Worm (Caenorhabditis elegans) whole organism, L2 larva: ENCODE data around the gene kin-20.

Experiments
- ama-1 ChIP-seq: fragments of 150-350 bp; optimal IDR thresholded peaks from 2 replicates; lab custom pipeline; 2018; ENCODE audit warnings: inconsistent platforms
- elt-3 ChIP-seq: sonication (generic microtip); optimal IDR thresholded peaks from 2 replicates; lab custom pipeline; 2017; ENCODE audit warnings: missing biosample characterization, missing genetic modification characterization
- lin-11 ChIP-seq: fragments of 150-350 bp; sonication (generic microtip); optimal IDR thresholded peaks from 2 replicates; lab custom pipeline; 2014; ENCODE audit warnings: missing biosample characterization, missing genetic modification characterization, inconsistent platforms, mixed read lengths
- lin-13 ChIP-seq: fragments of 150-350 bp; optimal IDR thresholded peaks from 2 replicates; lab custom pipeline; 2014; ENCODE audit warnings: missing biosample characterization, missing genetic modification reagents, missing genetic modification characterization
- nhr-12 ChIP-seq: fragments of 150-350 bp; optimal IDR thresholded peaks from 2 replicates; lab custom pipeline; 2014; ENCODE audit warnings: missing biosample characterization, missing genetic modification characterization
- nhr-237 ChIP-seq: fragments of 150-350 bp; optimal IDR thresholded peaks from 2 replicates; lab custom pipeline; 2014; ENCODE audit warnings: missing biosample characterization, missing genetic modification characterization
- nhr-25 ChIP-seq: fragments of 150-350 bp; sonication (generic microtip); optimal IDR thresholded peaks from 3 replicates; lab custom pipeline; 2014; ENCODE audit warnings: missing biosample characterization, missing genetic modification characterization
- peb-1 ChIP-seq: fragments of 150-350 bp; optimal IDR thresholded peaks from 2 replicates; lab custom pipeline; 2014; ENCODE audit warnings: missing biosample characterization, missing genetic modification characterization
- unc-55 ChIP-seq: fragments of 150-350 bp; sonication (generic microtip); optimal IDR thresholded peaks from 3 replicates; lab custom pipeline; 2014; ENCODE audit warnings: missing biosample characterization, missing genetic modification reagents, missing genetic modification characterization
- unc-62 ChIP-seq: fragments of 150-350 bp; optimal IDR thresholded peaks from 2 replicates; lab custom pipeline; 2014; ENCODE audit warnings: missing biosample characterization, missing genetic modification reagents, missing genetic modification characterization

DNA sequence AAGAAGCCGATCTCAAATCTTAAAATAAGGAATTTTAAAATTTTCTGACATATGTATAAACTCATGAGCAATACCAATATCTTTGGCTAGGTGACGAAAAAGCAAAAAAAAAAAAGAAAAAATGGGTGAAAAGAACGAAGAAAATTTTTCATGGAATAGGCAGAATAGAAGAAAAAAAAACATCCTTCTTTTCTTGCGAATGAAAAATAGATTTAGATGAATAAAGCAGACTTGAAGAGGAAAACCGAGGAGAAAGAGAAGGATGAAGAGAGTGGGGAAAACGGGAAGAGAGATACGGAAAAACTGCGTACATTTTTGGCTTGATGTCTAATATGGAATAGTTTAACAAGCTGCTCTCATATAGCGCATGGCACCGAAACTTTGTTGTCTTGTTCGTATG is 45.8 kb downstream of the kin-20 start:
- no peak for TF ChIP-seq nhr-12 (tag; lab: Kevin White, UChicago)
- no peak for TF ChIP-seq lin-11
- no peak for TF ChIP-seq elt-3 (tag; lab: Kevin White, UChicago)
- TF ChIP-seq ama-1 (lab: Kevin White, UChicago), result no peak
- no peak for TF ChIP-seq peb-1
- no peak for TF ChIP-seq unc-62 (GFP tag; lab: Kevin White, UChicago)
- no peak for TF ChIP-seq nhr-237
- TF ChIP-seq lin-13 (GFP tag; lab: Kevin White, UChicago), result no peak
- peak; percentile 47 for TF ChIP-seq unc-55 (GFP tag; lab: Kevin White, UChicago)
- no peak for TF ChIP-seq nhr-25 (tag; lab: Kevin White, UChicago)
